Worm (Caenorhabditis elegans): ENCODE data around the gene gakh-1.

- TF ChIP-seq ztf-11 (tag; optimal IDR thresholded peaks at IDR 0.05) (no peak), nhr-237 (tag; optimal IDR thresholded peaks at IDR 0.05) (no peak), nhr-12 (tag; optimal IDR thresholded peaks at IDR 0.05) (no peak), zip-4 (GFP tag; optimal IDR thresholded peaks at IDR 0.05) (no peak), sptf-1 (tag; optimal IDR thresholded peaks at IDR 0.05) (no peak), lin-35 (GFP tag; optimal IDR thresholded peaks at IDR 0.05) (no peak), zag-1 (tag; optimal IDR thresholded peaks at IDR 0.05) (no peak), nhr-28 (tag; optimal IDR thresholded peaks at IDR 0.05) (no peak), mdl-1 (tag; optimal IDR thresholded peaks at IDR 0.05) (no peak), nhr-84 (tag; optimal IDR thresholded peaks at IDR 0.05) (no peak), unc-62 (GFP tag; optimal IDR thresholded peaks at IDR 0.05) (no peak), skn-1 (tag; optimal IDR thresholded peaks at IDR 0.05) (no peak), pqm-1 (tag; optimal IDR thresholded peaks at IDR 0.05) (no peak)
Measured at ce11 chrX:5813030-5813429, 30.7 kb downstream of the gakh-1 start.

All from whole organism, L1 larva.